Fruit fly (Drosophila melanogaster): ENCODE data around the gene ND-ACP.

Gene ND-ACP

dm6 chr3L:1298509-1298908, 31.2 kb upstream of the ND-ACP start, which contains the start of gene scf (continued):
- TF ChIP-seq scrt (GFP tag; optimal IDR thresholded peaks at IDR 0.05): no peak
- TF ChIP-seq Deaf1 (tag; optimal IDR thresholded peaks at IDR 0.05): peak; percentile 78
- TF ChIP-seq CG9609 (GFP tag; optimal IDR thresholded peaks at IDR 0.05): no peak
- TF ChIP-seq CG11504 (tag; optimal IDR thresholded peaks at IDR 0.05): no peak
- TF ChIP-seq Dip2 (GFP tag; IDR thresholded peaks at IDR 0.05): no peak
- TF ChIP-seq CG33213 (GFP tag; optimal IDR thresholded peaks at IDR 0.05): peak; percentile 13
- 0 out of 2 replicates have a peak, but pooled peaks have one; percentile 7 for TF ChIP-seq bowl (GFP tag; IDR thresholded peaks at IDR 0.05)
- TF ChIP-seq CG17612 (GFP tag; IDR thresholded peaks at IDR 0.05): no peak
- 0 out of 2 replicates have a peak, but pooled peaks have one; percentile 28 for TF ChIP-seq gsb (GFP tag; IDR thresholded peaks at IDR 0.05)
- TF ChIP-seq ara (GFP tag; IDR thresholded peaks at IDR 0.05): no peak
- TF ChIP-seq CG12659 (GFP tag; optimal IDR thresholded peaks at IDR 0.05): peak; percentile 2
- TF ChIP-seq CG10543 (GFP tag; optimal IDR thresholded peaks at IDR 0.05): no peak
- TF ChIP-seq CG13296 (GFP tag; optimal IDR thresholded peaks at IDR 0.05): no peak
- TF ChIP-seq hbn (GFP tag; IDR thresholded peaks at IDR 0.05; ENCODE audit: partially characterized antibody): no peak
- TF ChIP-seq wor (GFP tag; IDR thresholded peaks at IDR 0.05): no peak
- TF ChIP-seq Atf3 (GFP tag; optimal IDR thresholded peaks at IDR 0.05): no peak
- TF ChIP-seq CG13424 (tag; optimal IDR thresholded peaks at IDR 0.05): no peak
- TF ChIP-seq C15 (GFP tag; IDR thresholded peaks at IDR 0.05): no peak
- TF ChIP-seq CG1832 (GFP tag; optimal IDR thresholded peaks at IDR 0.05): no peak
- TF ChIP-seq gt (GFP tag; IDR thresholded peaks at IDR 0.05): no peak
- peak; percentile 71 for TF ChIP-seq trem (tag; optimal IDR thresholded peaks at IDR 0.05)
- peak; percentile 40 for TF ChIP-seq sug (tag; optimal IDR thresholded peaks at IDR 0.05)
- TF ChIP-seq sob (GFP tag; IDR thresholded peaks at IDR 0.05): no peak
- no peak for TF ChIP-seq CG1233 (GFP tag; optimal IDR thresholded peaks at IDR 0.05)
- TF ChIP-seq nom (GFP tag; optimal IDR thresholded peaks at IDR 0.05): peak; percentile 38
- peak; percentile 36 for TF ChIP-seq stwl (tag; optimal IDR thresholded peaks at IDR 0.05)
- TF ChIP-seq CG34422 (GFP tag; IDR thresholded peaks at IDR 0.05): peak; percentile 73; the same call in 2 of the 3 replicates
- TF ChIP-seq cato (GFP tag; optimal IDR thresholded peaks at IDR 0.05; ENCODE audit: borderline replicate concordance): no peak
- no peak for TF ChIP-seq CG18011 (GFP tag; optimal IDR thresholded peaks at IDR 0.05)
- no peak for TF ChIP-seq klu (GFP tag; IDR thresholded peaks at IDR 0.05)
- no peak for TF ChIP-seq tap (tag; optimal IDR thresholded peaks at IDR 0.05)
- no peak for TF ChIP-seq btn (GFP tag; optimal IDR thresholded peaks at IDR 0.05)
- no peak for TF ChIP-seq CG17912 (GFP tag; optimal IDR thresholded peaks at IDR 0.05)
- TF ChIP-seq Aef1 (GFP tag; IDR thresholded peaks at IDR 0.05): 0 out of 3 replicates have a peak, but pooled peaks have one; percentile 24
- no peak for TF ChIP-seq CG12104 (GFP tag; optimal IDR thresholded peaks at IDR 0.05)
- no peak for TF ChIP-seq ftz-f1 (GFP tag; optimal IDR thresholded peaks at IDR 0.05)
- no peak for TF ChIP-seq ato (GFP tag; IDR thresholded peaks at IDR 0.05; ENCODE audit: partially characterized antibody)
- no peak for TF ChIP-seq CG12744 (GFP tag; optimal IDR thresholded peaks at IDR 0.05)
- TF ChIP-seq CG15011 (GFP tag; optimal IDR thresholded peaks at IDR 0.05): no peak
- TF ChIP-seq pita (GFP tag; optimal IDR thresholded peaks at IDR 0.05): no peak
- TF ChIP-seq CG15269 (tag; optimal IDR thresholded peaks at IDR 0.05): no peak
- TF ChIP-seq corto (GFP tag; optimal IDR thresholded peaks at IDR 0.05): no peak
- TF ChIP-seq YL-1 (GFP tag; optimal IDR thresholded peaks at IDR 0.05): peak; percentile 39
- no peak for TF ChIP-seq CG5953 (GFP tag; IDR thresholded peaks at IDR 0.05)
- no peak for TF ChIP-seq mld (GFP tag; IDR thresholded peaks at IDR 0.05; ENCODE audit: partially characterized antibody)
- TF ChIP-seq CG3281 (GFP tag; optimal IDR thresholded peaks at IDR 0.05): peak; percentile 13
- TF ChIP-seq B-H1 (GFP tag; IDR thresholded peaks at IDR 0.05): no peak; the same call in 2 of the 3 replicates
- 0 out of 2 replicates have a peak, but pooled peaks have one; percentile 11 for TF ChIP-seq sens-2 (GFP tag; IDR thresholded peaks at IDR 0.05)
- TF ChIP-seq CG17359 (tag; optimal IDR thresholded peaks at IDR 0.05): no peak
- TF ChIP-seq CG15601 (tag; optimal IDR thresholded peaks at IDR 0.05): no peak
- TF ChIP-seq chif (GFP tag; optimal IDR thresholded peaks at IDR 0.05): no peak
